Fruit fly (Drosophila melanogaster): ENCODE measurements around the gene CG6271.

The CG6271 gene

dm6 chr3R:27021278-27021677 lies 4.6 kb downstream of the CG6271 start, which contains the start of gene CG6283:
Gene CG6283, minus strand, starts transcription at chr3R:27021378.
- TF ChIP-seq CG17801 (GFP tag; optimal IDR thresholded peaks at IDR 0.05; ENCODE audit: partially characterized antibody): no peak

DNA sequence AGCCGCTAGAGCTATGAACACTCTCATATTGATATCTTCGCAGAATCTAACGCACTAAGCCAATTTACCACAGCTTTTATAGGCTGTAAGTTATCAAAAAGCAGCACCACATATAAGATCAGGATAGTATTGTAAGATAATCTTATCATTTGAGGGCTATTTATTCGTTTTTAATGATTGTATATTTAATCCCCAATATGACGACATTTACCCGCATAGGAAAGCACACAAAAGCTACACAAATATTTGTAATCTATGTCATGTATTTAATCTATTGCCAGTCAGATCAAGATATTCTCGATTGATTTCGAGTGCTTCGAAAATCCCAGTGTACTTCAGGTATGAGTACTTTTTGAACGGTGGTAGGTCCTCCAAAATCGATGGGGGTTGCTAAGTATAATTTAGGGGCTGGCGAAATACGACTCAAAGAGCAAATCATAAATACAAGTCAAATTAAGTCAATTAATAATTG lies 6.2 kb downstream of the CG6271 start, which contains the start of gene CG17191:
TSS of gene CG17191 (minus strand) at position 51 of the 472 bp plus-strand sequence.
- TF ChIP-seq CG17801 (GFP tag; optimal IDR thresholded peaks at IDR 0.05; ENCODE audit: partially characterized antibody): no peak

- no peak for TF ChIP-seq CG17801 (GFP tag; optimal IDR thresholded peaks at IDR 0.05; ENCODE audit: partially characterized antibody)
Observed at dm6 chr3R:27018187-27018586, 7.7 kb downstream of the CG6271 start, which contains the start of gene CG17192. Gene CG17192, minus strand, starts transcription at chr3R:27018287.

DNA sequence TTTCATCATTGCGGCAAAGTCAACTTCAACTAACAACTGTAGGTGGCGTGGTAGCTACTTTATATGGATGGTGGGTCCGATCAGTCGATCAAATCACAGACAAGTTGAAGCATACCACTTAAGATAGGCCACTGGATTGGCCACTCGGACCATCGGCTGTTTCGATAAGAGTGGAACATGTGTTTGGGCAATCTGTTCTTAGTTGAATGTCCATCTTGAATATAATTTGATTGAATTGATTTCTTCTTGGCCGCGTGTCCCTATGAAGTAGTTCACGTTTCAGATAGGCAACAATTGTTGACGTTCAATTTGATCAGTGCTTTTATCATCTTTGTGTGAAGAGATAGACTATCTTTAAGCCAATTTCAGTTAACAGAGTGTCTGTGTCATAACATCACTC lies 18.9 kb downstream of the CG6271 start, which contains the start of gene CG6295:
TSS of gene CG6295 (minus strand) at position 34 of the 400 bp plus-strand sequence.
- no peak for TF ChIP-seq CG17801 (GFP tag; optimal IDR thresholded peaks at IDR 0.05; ENCODE audit: partially characterized antibody)

dm6 chr3R:27005338-27005737 lies 20.6 kb downstream of the CG6271 start, which contains the start of gene CG6296:
Gene CG6296, minus strand, starts transcription at chr3R:27005469.
- no peak for TF ChIP-seq CG17801 (GFP tag; optimal IDR thresholded peaks at IDR 0.05; ENCODE audit: partially characterized antibody)

dm6 chr3R:27002787-27003186 lies 23.1 kb downstream of the CG6271 start:
- TF ChIP-seq CG17801 (GFP tag; optimal IDR thresholded peaks at IDR 0.05; ENCODE audit: partially characterized antibody): no peak

DNA sequence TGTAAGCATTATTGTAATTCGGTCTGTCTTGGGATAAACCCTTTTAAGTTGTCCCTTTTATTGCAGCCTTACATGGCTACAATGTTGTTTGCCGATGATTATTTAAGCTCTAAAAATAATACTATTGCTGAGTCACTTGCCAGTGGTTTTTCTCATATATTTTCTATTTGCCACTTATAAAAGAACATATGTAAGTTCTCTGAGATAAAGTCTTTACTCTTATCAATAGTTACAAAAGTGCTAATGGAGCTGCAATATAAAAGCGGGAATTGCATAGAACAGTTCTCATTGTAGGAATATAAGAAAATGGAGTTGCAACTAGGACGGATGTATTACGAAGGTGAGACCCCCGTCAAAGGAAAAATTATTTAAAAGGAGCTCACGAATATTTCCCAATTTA lies 26.5 kb downstream of the CG6271 start, which contains the start of gene CG31077:
TSS of gene CG31077 (plus strand) at position 301 of the 400 bp plus-strand sequence.
- no peak for TF ChIP-seq CG17801 (GFP tag; optimal IDR thresholded peaks at IDR 0.05; ENCODE audit: partially characterized antibody)

DNA sequence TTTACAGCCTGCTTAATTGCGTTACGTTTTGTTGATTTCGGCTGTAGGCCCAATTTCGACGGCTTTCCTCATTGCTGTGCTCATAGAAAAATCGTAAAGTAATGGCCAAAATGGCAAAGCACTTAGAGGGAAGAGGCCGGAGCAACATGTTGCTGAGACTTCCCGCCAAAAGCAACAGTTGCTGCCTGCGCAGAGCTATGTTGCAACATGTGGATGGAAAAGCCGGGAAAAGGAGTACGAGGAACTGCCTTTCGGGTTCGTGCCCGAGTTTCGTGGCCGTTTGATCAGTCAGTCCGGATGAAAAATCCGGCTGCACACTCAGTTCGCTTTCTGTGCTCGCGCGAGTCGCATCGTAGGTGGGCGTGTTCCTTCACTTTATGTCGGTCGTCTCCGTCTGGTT lies 29.3 kb downstream of the CG6271 start, which contains the start of gene RYa-R:
TSS of gene RYa-R (plus strand) at position 339 of the 400 bp plus-strand sequence.
- no peak for TF ChIP-seq CG17801 (GFP tag; optimal IDR thresholded peaks at IDR 0.05; ENCODE audit: partially characterized antibody)

DNA sequence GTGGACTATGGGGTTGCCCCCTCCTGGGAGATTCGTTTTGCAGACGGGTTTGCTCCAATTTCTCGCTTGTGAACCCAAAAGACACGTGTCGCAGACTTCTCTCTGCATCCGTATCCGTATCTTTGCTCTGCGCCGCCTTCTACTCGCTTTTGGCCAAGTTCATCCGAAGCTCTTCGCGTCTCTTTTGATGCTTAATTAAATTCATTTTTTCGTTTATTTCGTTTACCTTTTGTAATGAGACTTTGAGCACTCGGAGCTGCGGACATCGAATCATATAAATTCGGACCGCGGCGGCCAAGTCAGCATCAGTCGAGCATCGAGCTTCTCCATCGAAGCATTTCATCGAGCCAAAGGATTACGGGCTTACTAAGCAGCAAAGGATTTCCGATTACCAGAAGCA lies 31.4 kb downstream of the CG6271 start, which contains the start of gene TwdlC:
TSS of gene TwdlC (plus strand) at position 301 of the 400 bp plus-strand sequence.
- no peak for TF ChIP-seq CG17801 (GFP tag; optimal IDR thresholded peaks at IDR 0.05; ENCODE audit: partially characterized antibody)

DNA sequence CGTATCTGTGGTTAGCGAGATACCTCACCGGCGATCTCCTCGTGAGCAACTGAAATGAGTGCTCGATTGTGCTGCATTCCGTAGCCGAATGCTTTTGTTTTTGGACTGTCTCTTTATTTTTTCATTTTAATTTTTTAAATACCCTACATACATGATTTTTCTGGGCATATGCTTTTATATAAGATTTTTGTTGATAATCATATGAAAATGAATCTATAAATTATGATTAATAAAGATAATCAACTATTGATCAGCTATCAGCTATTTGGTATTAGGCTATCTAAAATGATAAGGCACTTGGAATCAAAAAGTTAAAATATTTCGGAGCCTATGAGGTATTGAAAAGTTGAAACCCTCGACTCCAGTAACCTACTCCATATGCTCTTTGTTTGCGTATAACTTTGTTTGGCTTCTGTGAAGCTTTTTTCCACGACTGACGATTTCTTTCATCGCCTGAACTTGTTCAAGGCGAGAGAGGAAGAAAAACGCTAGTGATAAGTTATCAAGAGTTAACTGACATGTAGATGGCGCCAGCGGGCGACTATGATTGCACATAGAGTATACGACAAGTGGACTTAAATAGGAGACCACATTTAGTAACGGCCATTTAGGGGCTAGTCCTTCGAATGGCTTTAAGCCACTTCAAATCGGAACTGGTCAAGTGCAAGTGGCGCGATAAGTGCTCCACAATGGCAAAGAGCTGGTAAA lies 36.0 kb downstream of the CG6271 start, which contains the start of gene CG31076:
TSS of gene CG31076 (minus strand) at position 51 of the 708 bp plus-strand sequence.
- TF ChIP-seq CG17801 (GFP tag; optimal IDR thresholded peaks at IDR 0.05; ENCODE audit: partially characterized antibody): no peak

DNA sequence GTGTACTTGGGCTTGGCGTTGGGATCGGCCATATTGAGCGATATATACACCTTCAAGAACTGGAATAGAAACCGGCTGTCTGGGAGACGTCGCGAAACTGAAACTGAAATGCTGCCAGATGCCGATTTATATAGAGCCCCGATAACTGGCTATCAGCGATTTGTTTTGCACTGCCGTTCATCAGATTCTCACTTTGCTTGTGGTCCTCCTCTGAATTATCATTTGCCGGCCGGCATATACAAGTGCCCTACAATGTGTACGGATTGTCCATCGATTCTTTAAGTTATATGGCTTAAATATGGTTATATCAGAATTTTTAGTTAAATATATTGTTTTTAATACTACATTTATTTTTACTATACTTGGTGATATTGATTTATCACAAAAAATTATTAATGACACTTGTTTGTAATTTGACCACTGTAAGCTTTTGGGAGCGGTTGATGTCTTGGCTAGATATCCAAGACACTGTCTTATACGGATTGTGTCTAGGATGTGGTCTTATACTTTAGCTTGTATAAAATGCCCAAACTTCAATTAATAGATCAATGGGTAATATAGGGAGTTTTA lies 37.4 kb downstream of the CG6271 start, which contains the start of gene CG31075:
TSS of gene CG31075 (minus strand) at position 106 of the 570 bp plus-strand sequence.
- peak; percentile 75 for TF ChIP-seq CG17801 (GFP tag; optimal IDR thresholded peaks at IDR 0.05; ENCODE audit: partially characterized antibody)

DNA sequence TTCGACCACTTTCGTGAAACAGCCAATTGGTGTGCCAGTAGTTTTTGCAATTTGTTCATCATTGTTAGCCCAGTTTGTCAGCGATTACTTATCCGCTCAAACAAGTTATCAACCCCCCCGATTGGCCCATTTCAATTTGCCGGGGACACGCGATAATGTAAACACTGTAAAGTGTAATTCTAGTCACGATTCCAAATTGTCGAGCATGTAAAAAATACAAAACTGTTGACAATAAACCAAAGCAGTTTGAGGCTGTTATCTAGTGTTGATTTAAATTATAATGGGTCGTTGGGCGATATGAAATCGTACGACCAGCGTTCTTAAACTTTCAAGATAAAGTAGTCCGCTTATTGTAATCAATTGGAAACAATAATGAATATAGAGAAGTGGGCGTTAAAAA lies 38.5 kb downstream of the CG6271 start:
- peak; percentile 19 for TF ChIP-seq CG17801 (GFP tag; optimal IDR thresholded peaks at IDR 0.05; ENCODE audit: partially characterized antibody)

dm6 chr3R:26984437-26984836 lies 41.5 kb downstream of the CG6271 start:
- no peak for TF ChIP-seq CG17801 (GFP tag; optimal IDR thresholded peaks at IDR 0.05; ENCODE audit: partially characterized antibody)

- TF ChIP-seq CG17801 (GFP tag; optimal IDR thresholded peaks at IDR 0.05; ENCODE audit: partially characterized antibody): no peak
Observed at dm6 chr3R:26982106-26982505, 43.8 kb downstream of the CG6271 start.

- TF ChIP-seq CG17801 (GFP tag; optimal IDR thresholded peaks at IDR 0.05; ENCODE audit: partially characterized antibody): peak; percentile 15
Observed at dm6 chr3R:26980282-26980691, 45.6 kb downstream of the CG6271 start.
